Fruit fly (Drosophila melanogaster): ENCODE results near the gene sqd.

sqd gene

DNA sequence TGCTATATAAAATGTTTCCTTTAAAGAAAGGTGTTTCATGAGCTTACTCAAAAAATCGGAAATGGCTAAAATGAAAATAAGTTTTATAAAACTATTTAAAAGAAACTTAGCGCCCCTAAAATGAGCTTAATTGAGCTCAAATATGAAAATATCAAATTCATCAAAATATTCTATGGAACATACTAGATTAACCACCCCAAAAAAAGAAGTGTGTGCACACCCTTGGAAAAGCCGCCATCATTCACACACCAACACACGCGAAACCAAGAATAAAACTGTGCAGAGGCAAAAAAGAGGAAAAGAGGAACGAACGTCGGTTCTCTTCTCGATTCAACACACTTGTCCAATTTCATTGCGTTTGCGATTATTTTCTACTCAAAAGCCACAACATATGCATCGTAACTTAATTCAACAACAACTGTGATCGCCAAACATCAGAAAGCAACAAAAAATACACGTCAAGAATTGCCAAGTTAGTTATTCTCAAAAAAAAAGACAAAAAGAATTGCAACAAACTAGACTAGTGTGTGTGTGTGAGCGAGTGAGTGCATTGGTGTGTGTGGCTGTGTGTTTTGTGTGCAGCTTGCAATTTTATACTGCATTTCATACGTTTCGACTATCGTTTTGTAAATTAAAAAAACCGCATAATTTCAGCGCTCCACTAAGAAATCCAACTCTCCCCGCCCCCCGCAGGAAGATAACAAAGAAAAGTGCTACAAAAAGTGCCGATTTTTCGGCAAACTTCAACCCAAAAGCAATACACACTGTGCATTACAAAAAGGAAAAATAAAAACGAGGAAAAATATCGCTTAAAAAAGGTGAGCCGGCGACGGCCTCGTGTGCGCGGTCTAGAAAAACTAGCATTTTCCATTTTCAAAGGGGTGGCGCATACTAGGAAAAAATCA is 877 bp upstream of the sqd start, which contains the start of gene rin (continued):
- no peak for TF ChIP-seq Dref (GFP tag; IDR thresholded peaks at IDR 0.05)
- TF ChIP-seq CG4404 (GFP tag; IDR thresholded peaks at IDR 0.05), result no peak
- TF ChIP-seq grau (tag; optimal IDR thresholded peaks at IDR 0.05), result no peak
- no peak for TF ChIP-seq Pdp1 (GFP tag; optimal IDR thresholded peaks at IDR 0.05)
- no peak for TF ChIP-seq ranshi (GFP tag; IDR thresholded peaks at IDR 0.05)
- TF ChIP-seq zf30C (GFP tag; optimal IDR thresholded peaks at IDR 0.05), result peak; percentile 35
- TF ChIP-seq CG17568 (GFP tag; optimal IDR thresholded peaks at IDR 0.05), result no peak
- no peak for TF ChIP-seq hkb (optimal IDR thresholded peaks at IDR 0.05)
- no peak for TF ChIP-seq hkb (GFP tag; IDR thresholded peaks at IDR 0.05)
- TF ChIP-seq CG7556 (GFP tag; optimal IDR thresholded peaks at IDR 0.05), result no peak
- TF ChIP-seq Sin3A (optimal IDR thresholded peaks at IDR 0.05), result no peak
- no peak for TF ChIP-seq pb (GFP tag; optimal IDR thresholded peaks at IDR 0.05)
- peak; percentile 42 for TF ChIP-seq CG15479 (GFP tag; optimal IDR thresholded peaks at IDR 0.05)
- TF ChIP-seq CG5245 (GFP tag; optimal IDR thresholded peaks at IDR 0.05), result no peak
- no peak for TF ChIP-seq pnt (GFP tag; optimal IDR thresholded peaks at IDR 0.05)
- TF ChIP-seq Opbp (GFP tag; IDR thresholded peaks at IDR 0.05; ENCODE audit: partially characterized antibody), result no peak
- TF ChIP-seq tap (tag; optimal IDR thresholded peaks at IDR 0.05), result no peak
- TF ChIP-seq Abd-B (GFP tag; optimal IDR thresholded peaks at IDR 0.05), result no peak
- no peak for TF ChIP-seq CG12155 (GFP tag; optimal IDR thresholded peaks at IDR 0.05)
- no peak for TF ChIP-seq CG6765 (GFP tag; optimal IDR thresholded peaks at IDR 0.05)
- TF ChIP-seq bowl (GFP tag; IDR thresholded peaks at IDR 0.05), result no peak
- no peak for TF ChIP-seq CG11560 (tag; IDR thresholded peaks at IDR 0.05)
- TF ChIP-seq CkIIα-i1 (GFP tag; IDR thresholded peaks at IDR 0.05), result no peak
- TF ChIP-seq zen2 (GFP tag; IDR thresholded peaks at IDR 0.05; ENCODE audit: partially characterized antibody), result no peak
- no peak for TF ChIP-seq HLH3B (GFP tag; IDR thresholded peaks at IDR 0.05)
- TF ChIP-seq yki (optimal IDR thresholded peaks at IDR 0.05), result no peak
- no peak for TF ChIP-seq H15 (GFP tag; IDR thresholded peaks at IDR 0.05)
- TF ChIP-seq Hmx (GFP tag; optimal IDR thresholded peaks at IDR 0.05), result no peak
- TF ChIP-seq cad (GFP tag; optimal IDR thresholded peaks at IDR 0.05), result no peak
- no peak for TF ChIP-seq fd64A (GFP tag; optimal IDR thresholded peaks at IDR 0.05)
- no peak for TF ChIP-seq Sox102F (GFP tag; optimal IDR thresholded peaks at IDR 0.05)
- no peak for TF ChIP-seq Dip3 (GFP tag; optimal IDR thresholded peaks at IDR 0.05)
- TF ChIP-seq ro (GFP tag; IDR thresholded peaks at IDR 0.05), result no peak
- TF ChIP-seq Ets97D (GFP tag; optimal IDR thresholded peaks at IDR 0.05), result peak; percentile 29
- TF ChIP-seq tna (GFP tag; IDR thresholded peaks at IDR 0.05; ENCODE audit: partially characterized antibody), result no peak
- TF ChIP-seq jigr1 (GFP tag; IDR thresholded peaks at IDR 0.05), result no peak
- TF ChIP-seq ttk (GFP tag; IDR thresholded peaks at IDR 0.05), result no peak
- TF ChIP-seq CHES-1-like (GFP tag; optimal IDR thresholded peaks at IDR 0.05), result no peak
- no peak for TF ChIP-seq tll (GFP tag; optimal IDR thresholded peaks at IDR 0.05)
- no peak for TF ChIP-seq Ssrp (tag; optimal IDR thresholded peaks at IDR 0.05)
- TF ChIP-seq scrt (GFP tag; optimal IDR thresholded peaks at IDR 0.05), result no peak
- TF ChIP-seq CoRest (tag; optimal IDR thresholded peaks at IDR 0.05), result no peak
- TF ChIP-seq Vsx1 (GFP tag; optimal IDR thresholded peaks at IDR 0.05), result no peak
- TF ChIP-seq z (GFP tag; IDR thresholded peaks at IDR 0.05), result no peak
- no peak for TF ChIP-seq ems (GFP tag; optimal IDR thresholded peaks at IDR 0.05)
